Fruit fly (Drosophila melanogaster) whole organism: ENCODE data around the gene Crg-1.

ENCODE experiments used
- CG8478 ChIP-seq: fragments of >200 bp; optimal IDR thresholded peaks from 2 replicates; lab custom pipeline; 2018; ENCODE audit warnings: inconsistent platforms
- psq ChIP-seq: fragments of >200 bp; optimal IDR thresholded peaks from 2 replicates; lab custom pipeline; 2017

DNA sequence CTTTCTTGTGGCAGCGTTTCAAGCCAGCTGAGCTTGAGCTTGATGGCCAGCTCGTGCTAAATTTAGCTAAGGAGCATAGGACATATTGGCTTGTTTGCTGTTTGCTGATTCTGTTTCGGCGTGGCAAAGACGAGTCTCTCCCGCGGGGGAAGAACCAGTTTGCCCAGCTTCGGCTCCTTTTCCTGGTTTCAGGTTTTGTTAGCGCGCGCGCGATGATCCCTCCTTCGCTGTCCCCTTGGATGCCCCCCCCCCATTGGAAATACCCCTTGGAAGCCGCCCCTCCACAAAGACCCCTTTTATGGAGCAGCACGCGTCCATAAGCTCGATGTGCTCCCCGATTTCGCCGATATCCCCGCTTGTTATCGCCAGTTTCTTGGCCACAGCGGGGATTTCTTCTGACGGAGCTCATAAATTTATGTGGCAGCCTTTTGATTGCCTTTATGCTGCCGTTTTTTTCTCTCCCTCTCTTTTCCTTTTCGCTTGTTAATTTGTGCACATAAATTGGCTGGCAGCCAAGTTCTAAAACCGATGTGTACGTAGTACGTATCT lies 40.2 kb downstream of the Crg-1 start:
- TF ChIP-seq CG8478 (lab: Kevin White, UChicago) (no peak), psq (no peak)
